Worm (Caenorhabditis elegans) whole organism, L3 larva: Measurements from ENCODE around the gene T28C12.2.
A peak's percentile ranks its signal among the peaks of the same experiment; 100 is the strongest.

ENCODE experiments used
- aly-2 ChIP-seq: fragments of 150-350 bp; optimal IDR thresholded peaks from 2 replicates; lab custom pipeline; 2014; ENCODE audit warnings: missing biosample characterization, missing genetic modification characterization
- ama-1 ChIP-seq: fragments of 150-350 bp; optimal IDR thresholded peaks from 2 replicates; lab custom pipeline; 2018
- fkh-10 ChIP-seq: sonication (generic microtip); optimal IDR thresholded peaks from 2 replicates; lab custom pipeline; 2017; ENCODE audit warnings: missing biosample characterization, missing genetic modification reagents, missing genetic modification characterization
- lin-39 ChIP-seq: fragments of 150-350 bp; optimal IDR thresholded peaks from 2 replicates; lab custom pipeline; 2018; ENCODE audit warnings: missing biosample characterization, missing genetic modification reagents, missing genetic modification characterization
- nhr-11 ChIP-seq: fragments of 150-350 bp; optimal IDR thresholded peaks from 2 replicates; lab custom pipeline; 2014; ENCODE audit warnings: missing biosample characterization, missing genetic modification characterization
- nhr-12 ChIP-seq: fragments of 150-350 bp; optimal IDR thresholded peaks from 2 replicates; lab custom pipeline; 2014; ENCODE audit warnings: missing biosample characterization, missing genetic modification characterization
- nhr-25 ChIP-seq: sonication (generic microtip); optimal IDR thresholded peaks from 2 replicates; lab custom pipeline; 2017; ENCODE audit warnings: missing biosample characterization, missing genetic modification characterization
- nhr-28 ChIP-seq: fragments of 150-350 bp; optimal IDR thresholded peaks from 2 replicates; lab custom pipeline; 2014; ENCODE audit warnings: missing biosample characterization, missing genetic modification characterization
- nhr-77 ChIP-seq: fragments of 150-350 bp; optimal IDR thresholded peaks from 2 replicates; lab custom pipeline; 2014; ENCODE audit warnings: missing biosample characterization, missing genetic modification characterization
- snpc-4 ChIP-seq: fragments of 150-350 bp; optimal IDR thresholded peaks from 2 replicates; lab custom pipeline; 2014; ENCODE audit warnings: missing biosample characterization, missing genetic modification characterization

DNA sequence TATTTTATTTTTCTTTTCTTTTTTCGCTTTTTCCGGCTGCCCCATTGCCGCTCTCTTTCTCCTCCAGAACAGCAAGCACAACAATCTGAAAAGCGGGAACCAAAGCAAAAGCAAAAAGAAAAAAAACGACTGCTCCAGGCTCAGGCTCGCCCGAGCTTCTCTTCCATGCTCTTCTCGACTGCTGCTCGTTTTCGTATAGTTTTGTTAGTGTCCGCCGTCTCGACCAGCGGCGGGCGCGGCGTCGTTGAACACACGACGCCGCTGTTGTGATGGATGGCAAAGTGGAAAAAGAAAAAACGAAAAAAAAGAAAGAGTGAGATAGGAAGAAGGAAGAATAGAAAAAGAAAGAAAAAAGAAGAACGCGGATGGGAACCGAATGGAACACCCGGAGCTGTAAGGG, 21.1 kb downstream of the T28C12.2 start:
- no peak for TF ChIP-seq nhr-11 (tag; lab: Kevin White, UChicago)
- TF ChIP-seq fkh-10 (GFP tag; lab: Kevin White, UChicago) = no peak
- TF ChIP-seq snpc-4 (tag; lab: Kevin White, UChicago) = no peak
- no peak for TF ChIP-seq nhr-12 (tag; lab: Kevin White, UChicago)
- no peak for TF ChIP-seq ama-1 (lab: Kevin White, UChicago)
- no peak for TF ChIP-seq nhr-28 (tag; lab: Kevin White, UChicago)
- TF ChIP-seq nhr-77 = no peak
- no peak for TF ChIP-seq nhr-25
- TF ChIP-seq lin-39 (tag; lab: Kevin White, UChicago) = peak; percentile 81
- TF ChIP-seq aly-2 (tag; lab: Kevin White, UChicago) = no peak
